Worm (Caenorhabditis elegans) whole organism, early embryonic: ENCODE measurements around the gene C49F8.1.

Experiments used
- B0310.2 ChIP-seq: sonication (generic microtip); optimal IDR thresholded peaks from 2 replicates; lab custom pipeline; 2016; ENCODE audit warnings: mild to moderate bottlenecking, missing genetic modification characterization, missing compliant biosample characterization
- ama-1 ChIP-seq: fragments of 150-350 bp; optimal IDR thresholded peaks from 2 replicates; lab custom pipeline; 2014
- ceh-36 ChIP-seq: sonication (generic microtip); optimal IDR thresholded peaks from 2 replicates; lab custom pipeline; 2016; ENCODE audit warnings: missing genetic modification characterization, inconsistent platforms, missing compliant biosample characterization
- hmbx-1 ChIP-seq: sonication (generic microtip); optimal IDR thresholded peaks from 2 replicates; lab custom pipeline; 2016; ENCODE audit warnings: mild to moderate bottlenecking, missing genetic modification characterization, missing compliant biosample characterization
- pes-1 ChIP-seq: fragments of 200-800 bp; sonication (Bioruptor generic); IDR thresholded peaks from 2 replicates; pipeline ENCODE4 v1.3.6; 2022; ENCODE audit warnings: missing genetic modification reagents, missing genetic modification characterization, missing compliant biosample characterization
- scrt-1 ChIP-seq: fragments of 200-800 bp; sonication (Bioruptor generic); IDR thresholded peaks from 2 replicates; pipeline ENCODE4 v1.3.6; 2022; ENCODE audit warnings: missing genetic modification characterization, missing compliant biosample characterization
- tbx-37 ChIP-seq: fragments of 200-800 bp; sonication (Bioruptor generic); conservative IDR thresholded peaks from 2 replicates; pipeline ENCODE4 v1.3.6; 2022; ENCODE audit warnings: missing genetic modification reagents, missing genetic modification characterization, missing compliant biosample characterization

DNA sequence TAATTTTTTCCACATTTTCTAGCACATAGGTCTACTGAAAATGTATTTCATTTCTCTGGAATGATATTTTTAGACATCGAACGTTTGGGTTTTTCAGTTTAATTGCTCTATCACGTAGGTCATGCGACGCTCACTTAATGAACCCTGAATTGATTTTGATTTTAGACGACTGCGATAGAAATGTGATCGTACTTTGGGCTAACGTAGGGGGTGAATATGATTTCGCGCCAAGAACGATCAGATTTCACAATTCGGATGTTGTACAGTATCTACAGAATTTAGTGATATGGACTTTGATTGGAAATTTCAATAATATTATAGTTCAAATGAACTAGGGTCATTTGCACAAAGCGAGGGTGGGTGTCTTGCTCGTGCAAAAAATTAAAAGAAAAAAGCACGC is 12.6 kb downstream of the C49F8.1 start:
- TF ChIP-seq ama-1 (no peak), pes-1 (GFP tag; lab: Robert Waterston, UW) (no peak), scrt-1 (GFP tag; lab: Robert Waterston, UW) (no peak), ceh-36 (tag; lab: Kevin White, UChicago) (no peak), hmbx-1 (tag; lab: Kevin White, UChicago) (no peak), tbx-37 (GFP tag; lab: Robert Waterston, UW) (no peak), B0310.2 (tag; lab: Kevin White, UChicago) (no peak)
